Worm (Caenorhabditis elegans) whole organism, L4 larva: ENCODE results near the gene let-653.
A peak's percentile ranks its signal among the peaks of the same experiment; 100 is the strongest.

Experiments used
- F37D6.2 ChIP-seq: sonication (generic microtip); optimal IDR thresholded peaks from 2 replicates; lab custom pipeline; 2016; ENCODE audit warnings: mild to moderate bottlenecking, missing genetic modification characterization, missing compliant biosample characterization
- R02D3.7 ChIP-seq: fragments of 150-350 bp; sonication (generic microtip); optimal IDR thresholded peaks from 3 replicates; lab custom pipeline; 2014; ENCODE audit warnings: missing biosample characterization, missing genetic modification characterization
- T20F7.1 ChIP-seq: fragments of 200-800 bp; sonication (Bioruptor generic); optimal IDR thresholded peaks from 2 replicates; lab custom pipeline; 2018; ENCODE audit warnings: mild to moderate bottlenecking, missing genetic modification characterization, missing compliant biosample characterization
- aha-1 ChIP-seq: fragments of 150-350 bp; peaks from one replicate; lab custom pipeline; 2014; ENCODE audit warnings: missing biosample characterization, missing genetic modification characterization
- aly-2 ChIP-seq: sonication (generic microtip); optimal IDR thresholded peaks from 2 replicates; lab custom pipeline; 2018; ENCODE audit warnings: missing biosample characterization, missing genetic modification characterization
- ama-1 ChIP-seq: fragments of 150-350 bp; optimal IDR thresholded peaks from 2 replicates; lab custom pipeline; 2014; ENCODE audit warnings: inconsistent platforms, mixed read lengths
- attf-4 ChIP-seq: sonication (generic microtip); optimal IDR thresholded peaks from 3 replicates; lab custom pipeline; 2017; ENCODE audit warnings: missing biosample characterization, missing genetic modification characterization
- ceh-20 ChIP-seq: fragments of 200-800 bp; sonication (Bioruptor generic); IDR thresholded peaks from 2 replicates; pipeline ENCODE4 v1.3.6; 2022; ENCODE audit warnings: missing genetic modification reagents, missing genetic modification characterization, missing compliant biosample characterization
- ceh-28 ChIP-seq: fragments of 150-350 bp; optimal IDR thresholded peaks from 2 replicates; lab custom pipeline; 2014; ENCODE audit warnings: missing biosample characterization, missing genetic modification reagents, missing genetic modification characterization
- ces-1 ChIP-seq: fragments of 150-350 bp; sonication (generic microtip); optimal IDR thresholded peaks from 4 replicates; lab custom pipeline; 2014; ENCODE audit warnings: missing biosample characterization, missing genetic modification reagents, missing genetic modification characterization
- cey-2 ChIP-seq: sonication (generic microtip); optimal IDR thresholded peaks from 3 replicates; lab custom pipeline; 2017; ENCODE audit warnings: missing genetic modification characterization, mild to moderate bottlenecking, missing compliant biosample characterization, antibody characterized with exemption, borderline replicate concordance; ENCODE audit not compliant: insufficient read depth
- dmd-6 ChIP-seq: fragments of 200-800 bp; sonication (Bioruptor generic); IDR thresholded peaks from 2 replicates; pipeline ENCODE4 v1.3.6; 2022; ENCODE audit warnings: missing genetic modification reagents, missing genetic modification characterization, missing compliant biosample characterization
- dmd-9 ChIP-seq: fragments of 200-800 bp; sonication (Bioruptor generic); IDR thresholded peaks from 2 replicates; pipeline ENCODE4 v1.3.6; 2022; ENCODE audit warnings: missing genetic modification reagents, missing genetic modification characterization, missing compliant biosample characterization
- dve-1 ChIP-seq: sonication (generic microtip); optimal IDR thresholded peaks from 2 replicates; lab custom pipeline; 2017; ENCODE audit warnings: antibody characterized with exemption, mild to moderate bottlenecking, missing genetic modification characterization, missing compliant biosample characterization; ENCODE audit not compliant: insufficient read depth
- hlh-30 ChIP-seq: sonication (generic microtip); optimal IDR thresholded peaks from 2 replicates; lab custom pipeline; 2017; ENCODE audit warnings: antibody characterized with exemption, mild to moderate bottlenecking, missing genetic modification characterization, missing compliant biosample characterization; ENCODE audit not compliant: insufficient read depth
- hmg-1.1 ChIP-seq: fragments of 200-800 bp; sonication (Bioruptor generic); IDR thresholded peaks from 2 replicates; pipeline ENCODE4 v1.3.6; 2022; ENCODE audit warnings: missing genetic modification reagents, missing genetic modification characterization, missing compliant biosample characterization
- jun-1 ChIP-seq: fragments of 150-350 bp; optimal IDR thresholded peaks from 2 replicates; lab custom pipeline; 2014; ENCODE audit warnings: missing biosample characterization, missing genetic modification reagents, missing genetic modification characterization
- lsy-2 ChIP-seq, 2 experiments: fragments of 150-350 bp in 1 of 2; sonication (generic microtip) in 1 of 2; optimal IDR thresholded peaks; 2 replicates each; lab custom pipeline; 2014 to 2017; ENCODE audit warnings: missing biosample characterization in 2 of 2, missing genetic modification characterization in 2 of 2
- mdl-1 ChIP-seq, 2 experiments: fragments of 150-350 bp in 1 of 2; sonication (generic microtip) in 1 of 2; optimal IDR thresholded peaks; 2 replicates each; lab custom pipeline; 2014 to 2017; ENCODE audit warnings: missing biosample characterization in 2 of 2, missing genetic modification characterization in 2 of 2
- mdt-29 ChIP-seq: fragments of 200-800 bp; sonication (Bioruptor generic); IDR thresholded peaks from 2 replicates; pipeline ENCODE4 v1.3.6; 2022; ENCODE audit warnings: missing genetic modification reagents, missing genetic modification characterization, missing compliant biosample characterization
- mep-1 ChIP-seq: fragments of 150-350 bp; sonication (generic microtip); optimal IDR thresholded peaks from 3 replicates; lab custom pipeline; 2014; ENCODE audit warnings: missing biosample characterization, missing genetic modification characterization
- mes-2 ChIP-seq: sonication (generic microtip); optimal IDR thresholded peaks from 2 replicates; lab custom pipeline; 2016; ENCODE audit warnings: missing genotype, mild to moderate bottlenecking, missing genetic modification characterization, missing compliant biosample characterization; ENCODE audit not compliant: poor library complexity, severe bottlenecking
- mxl-2 ChIP-seq: fragments of 200-800 bp; sonication (Bioruptor generic); conservative IDR thresholded peaks from 2 replicates; pipeline ENCODE4 v1.3.6; 2022; ENCODE audit warnings: missing genetic modification reagents, missing genetic modification characterization, missing compliant biosample characterization
- nhr-10 ChIP-seq: fragments of 150-350 bp; optimal IDR thresholded peaks from 2 replicates; lab custom pipeline; 2014; ENCODE audit warnings: missing biosample characterization, missing genetic modification characterization
- nhr-11 ChIP-seq: fragments of 150-350 bp; optimal IDR thresholded peaks from 2 replicates; lab custom pipeline; 2014; ENCODE audit warnings: missing biosample characterization, missing genetic modification characterization
- nhr-48 ChIP-seq: sonication (generic microtip); optimal IDR thresholded peaks from 2 replicates; lab custom pipeline; 2016; ENCODE audit warnings: mild to moderate bottlenecking, missing genetic modification characterization, missing compliant biosample characterization
- php-3 ChIP-seq: fragments of 200-800 bp; sonication (Bioruptor generic); IDR thresholded peaks from 2 replicates; pipeline ENCODE4 v1.3.6; 2022; ENCODE audit warnings: missing genetic modification reagents, missing genetic modification characterization, missing compliant biosample characterization
- rbr-2 ChIP-seq: sonication (generic microtip); optimal IDR thresholded peaks from 2 replicates; lab custom pipeline; 2016; ENCODE audit warnings: missing genotype, missing genetic modification characterization, missing compliant biosample characterization
- set-16 ChIP-seq: fragments of 200-800 bp; sonication (Bioruptor generic); IDR thresholded peaks from 2 replicates; pipeline ENCODE4 v1.3.6; 2022; ENCODE audit warnings: missing genetic modification reagents, missing genetic modification characterization, missing compliant biosample characterization
- spr-3 ChIP-seq: fragments of 200-800 bp; sonication (Bioruptor generic); optimal IDR thresholded peaks from 2 replicates; lab custom pipeline; 2018; ENCODE audit warnings: mild to moderate bottlenecking, missing genetic modification characterization, missing compliant biosample characterization
- tag-97 ChIP-seq: fragments of 200-800 bp; sonication (Bioruptor generic); IDR thresholded peaks from 2 replicates; pipeline ENCODE4 v1.3.6; 2022; ENCODE audit warnings: missing genetic modification characterization, missing compliant biosample characterization
- unc-62 ChIP-seq, 3 experiments: fragments of 150-350 bp in 1 of 3; sonication (generic microtip); optimal IDR thresholded peaks in 2 of 3; peaks in 1 of 3; 1 replicate in 1 of 3; 2 replicates in 2 of 3; lab custom pipeline; 2014 to 2017; ENCODE audit warnings: missing biosample characterization in 3 of 3, missing genetic modification characterization in 3 of 3, missing genetic modification reagents in 3 of 3, missing genotype in 1 of 3
- ztf-11 ChIP-seq: fragments of 150-350 bp; optimal IDR thresholded peaks from 2 replicates; lab custom pipeline; 2014; ENCODE audit warnings: missing biosample characterization, missing genetic modification characterization
- ztf-7 ChIP-seq: fragments of 150-350 bp; optimal IDR thresholded peaks from 2 replicates; lab custom pipeline; 2014; ENCODE audit warnings: missing biosample characterization, missing genetic modification characterization

let-653 gene

DNA sequence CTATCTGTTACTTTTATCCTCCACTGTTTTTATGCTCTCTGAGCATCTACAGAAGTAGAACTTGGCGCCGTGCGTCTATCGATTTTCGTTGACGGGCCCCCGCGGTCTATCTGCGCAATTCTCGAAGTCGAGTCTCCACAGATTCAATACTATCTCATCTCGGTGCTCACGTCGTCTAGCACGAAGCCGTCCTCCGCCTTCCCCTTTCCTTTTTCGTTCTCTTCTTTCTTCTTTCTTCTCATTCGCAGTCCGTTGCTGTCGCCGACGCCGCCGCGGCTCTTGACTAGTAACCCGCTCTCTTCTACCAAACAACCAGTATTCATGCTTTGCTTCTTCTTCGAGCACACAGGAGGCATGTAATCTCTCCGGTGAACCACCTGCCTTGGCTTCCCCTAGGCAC, 14.3 kb upstream of the let-653 start:
- TF ChIP-seq mdl-1 (tag; optimal IDR thresholded peaks at IDR 0.05; lab: Kevin White, UChicago) (peak in 1 of 2 experiments; percentile 14), mxl-2 (GFP tag; lab: Robert Waterston, UW) (no peak), tag-97 (no peak), nhr-10 (tag; lab: Kevin White, UChicago) (no peak), ceh-28 (tag; lab: Kevin White, UChicago) (peak; percentile 9), attf-4 (no peak), mep-1 (tag; lab: Kevin White, UChicago) (peak; percentile 35), hlh-30 (peak; percentile 15), mdt-29 (no peak), lsy-2 (tag; optimal IDR thresholded peaks at IDR 0.05; lab: Kevin White, UChicago) (peak in 1 of 2 experiments; percentile 30), ztf-11 (tag; lab: Kevin White, UChicago) (no peak), mes-2 (tag; lab: Kevin White, UChicago) (peak; percentile 18), R02D3.7 (no peak), aha-1 (tag; lab: Kevin White, UChicago) (peak; percentile 53), spr-3 (GFP tag; lab: Kevin White, UChicago) (no peak), dve-1 (no peak), T20F7.1 (no peak), F37D6.2 (tag; lab: Kevin White, UChicago) (peak; percentile 5), hmg-1.1 (GFP tag; lab: Robert Waterston, UW) (peak; percentile 53), ztf-7 (no peak), ceh-20 (GFP tag; lab: Robert Waterston, UW) (0 out of 2 replicates have a peak, but pooled peaks have one; percentile 26), set-16 (GFP tag; lab: Robert Waterston, UW) (peak; percentile 76), nhr-11 (tag; lab: Kevin White, UChicago) (peak; percentile 33), nhr-48 (tag; lab: Kevin White, UChicago) (no peak), aly-2 (tag; lab: Kevin White, UChicago) (no peak), jun-1 (tag; lab: Kevin White, UChicago) (no peak), rbr-2 (tag; lab: Kevin White, UChicago) (peak; percentile 67), php-3 (GFP tag; lab: Robert Waterston, UW) (no peak), ama-1 (lab: Kevin White, UChicago) (no peak)

ce11 chrIV:11871898-11872297, 13.5 kb upstream of the let-653 start:
- peak in 1 of 2 experiments; percentile 39 for TF ChIP-seq unc-62 (GFP tag; optimal IDR thresholded peaks at IDR 0.05 in 1 of 2; lab: Kevin White, UChicago)
- TF ChIP-seq unc-62 (tag; optimal IDR thresholded peaks at IDR 0.05; lab: Kevin White, UChicago) = no peak
- TF ChIP-seq dmd-9 (GFP tag; lab: Robert Waterston, UW) = no peak

- TF ChIP-seq ces-1 (GFP tag; lab: Kevin White, UChicago) (no peak), dmd-6 (GFP tag; lab: Robert Waterston, UW) (no peak), hlh-30 (no peak), F37D6.2 (tag; lab: Kevin White, UChicago) (no peak), hmg-1.1 (GFP tag; lab: Robert Waterston, UW) (no peak), cey-2 (tag; lab: Kevin White, UChicago) (no peak)
These were observed 7.7 kb upstream of the let-653 start, which contains the start of gene pph-2 for ce11 chrIV:11877674-11878073. pph-2 (minus strand) TSS chrIV:11877774.

ce11 chrIV:11878249-11878648, 7.2 kb upstream of the let-653 start, which contains the start of gene cutl-27:
cutl-27 (plus strand) TSS chrIV:11878549.
- no peak for TF ChIP-seq php-3 (GFP tag; lab: Robert Waterston, UW)
- TF ChIP-seq unc-62 (GFP tag; optimal IDR thresholded peaks at IDR 0.05 in 1 of 2; lab: Kevin White, UChicago) = peak in 1 of 2 experiments; percentile 88
- TF ChIP-seq unc-62 (tag; optimal IDR thresholded peaks at IDR 0.05; lab: Kevin White, UChicago) = no peak
